Fruit fly (Drosophila melanogaster) whole organism, embryonic: Measurements from ENCODE around the gene CG6791.

ENCODE experiments used
- Aef1 ChIP-seq: fragments of 200-800 bp; sonication (Bioruptor generic); IDR thresholded peaks from 3 replicates; pipeline ENCODE4 v1.3.6; 2022; ENCODE audit warnings: missing biosample characterization, missing genetic modification characterization
- BtbVII ChIP-seq: fragments of 200-800 bp; sonication (Bioruptor generic); optimal IDR thresholded peaks from 3 replicates; lab custom pipeline; 2017; ENCODE audit warnings: missing biosample characterization, mild to moderate bottlenecking, missing genetic modification characterization
- CG10565 ChIP-seq: fragments of 200-800 bp; sonication (Bioruptor generic); optimal IDR thresholded peaks from 3 replicates; lab custom pipeline; 2016; ENCODE audit warnings: missing biosample characterization, mild to moderate bottlenecking, missing genetic modification characterization
- CG10959 ChIP-seq: fragments of 200-800 bp; sonication (Bioruptor generic); IDR thresholded peaks from 2 replicates; pipeline ENCODE4 v1.3.6; 2022; ENCODE audit warnings: missing biosample characterization, missing genetic modification characterization
- CG12391 ChIP-seq: fragments of 200-800 bp; sonication (Bioruptor generic); optimal IDR thresholded peaks from 3 replicates; lab custom pipeline; 2018; ENCODE audit warnings: missing biosample characterization, mild to moderate bottlenecking, missing genetic modification characterization, moderate library complexity
- CG13775 ChIP-seq: fragments of 200-800 bp; sonication (Bioruptor generic); optimal IDR thresholded peaks from 3 replicates; lab custom pipeline; 2017; ENCODE audit warnings: missing biosample characterization, mild to moderate bottlenecking, missing genetic modification characterization
- CG14050 ChIP-seq: fragments of 200-800 bp; sonication (Bioruptor generic); IDR thresholded peaks from 3 replicates; pipeline ENCODE4 v1.3.6; 2022; ENCODE audit warnings: missing biosample characterization, missing genetic modification characterization
- CG14965 ChIP-seq: fragments of 200-800 bp; sonication (Bioruptor generic); optimal IDR thresholded peaks from 2 replicates; lab custom pipeline; 2016; ENCODE audit warnings: missing biosample characterization, missing genetic modification characterization, borderline replicate concordance
- CG16779 ChIP-seq: fragments of 200-800 bp; sonication (Bioruptor generic); IDR thresholded peaks from 2 replicates; pipeline ENCODE4 v1.3.6; 2022; ENCODE audit warnings: missing biosample characterization, missing genetic modification characterization
- CG17385 ChIP-seq: fragments of 200-800 bp; sonication (Bioruptor generic); optimal IDR thresholded peaks from 3 replicates; lab custom pipeline; 2018; ENCODE audit warnings: missing biosample characterization, mild to moderate bottlenecking, missing genetic modification characterization
- CG17802 ChIP-seq: fragments of 200-800 bp; sonication (Bioruptor generic); optimal IDR thresholded peaks from 2 replicates; lab custom pipeline; 2018; ENCODE audit warnings: missing biosample characterization, mild to moderate bottlenecking, missing genetic modification characterization, moderate library complexity
- CG18262 ChIP-seq: fragments of 200-800 bp; optimal IDR thresholded peaks from 3 replicates; lab custom pipeline; 2019; ENCODE audit warnings: missing biosample characterization, mild to moderate bottlenecking, missing genetic modification characterization, moderate library complexity
- CG2889 ChIP-seq: fragments of 200-800 bp; sonication (Bioruptor generic); IDR thresholded peaks from 3 replicates; pipeline ENCODE4 v1.3.6; 2022; ENCODE audit warnings: missing biosample characterization, missing genetic modification characterization
- CG30403 ChIP-seq: fragments of 200-800 bp; sonication (Bioruptor generic); optimal IDR thresholded peaks from 3 replicates; lab custom pipeline; 2016; ENCODE audit warnings: missing biosample characterization, missing genetic modification characterization
- CG30431 ChIP-seq: fragments of 200-800 bp; sonication (Bioruptor generic); optimal IDR thresholded peaks from 2 replicates; lab custom pipeline; 2017; ENCODE audit warnings: missing biosample characterization, missing genetic modification characterization
- CG3847 ChIP-seq: fragments of 200-800 bp; sonication (Bioruptor generic); IDR thresholded peaks from 2 replicates; pipeline ENCODE4 v1.3.6; 2022; ENCODE audit warnings: missing biosample characterization, missing genetic modification characterization
- CG6272 ChIP-seq: fragments of 200-800 bp; sonication (Bioruptor generic); IDR thresholded peaks from 2 replicates; pipeline ENCODE4 v1.3.6; 2022; ENCODE audit warnings: missing biosample characterization, missing genetic modification characterization
- CG7839 ChIP-seq: fragments of 200-800 bp; sonication (Bioruptor generic); optimal IDR thresholded peaks from 3 replicates; lab custom pipeline; 2018; ENCODE audit warnings: missing biosample characterization, mild to moderate bottlenecking, missing genetic modification characterization, moderate library complexity
- CG7963 ChIP-seq: fragments of 200-800 bp; sonication (Bioruptor generic); IDR thresholded peaks from 3 replicates; pipeline ENCODE4 v1.3.6; 2022; ENCODE audit warnings: missing biosample characterization, missing genetic modification characterization; ENCODE audit not compliant: partially characterized antibody
- CG8281 ChIP-seq: fragments of 200-800 bp; sonication (Bioruptor generic); optimal IDR thresholded peaks from 2 replicates; lab custom pipeline; 2018; ENCODE audit warnings: missing biosample characterization, mild to moderate bottlenecking, missing genetic modification characterization, moderate library complexity
- CG9932 ChIP-seq: fragments of 200-800 bp; sonication (Bioruptor generic); IDR thresholded peaks from 2 replicates; pipeline ENCODE4 v1.3.6; 2022; ENCODE audit warnings: missing biosample characterization, missing genetic modification characterization
- Dll ChIP-seq: fragments of 200-800 bp; sonication (Bioruptor generic); IDR thresholded peaks from 4 replicates; pipeline ENCODE4 v1.3.6; 2022; ENCODE audit warnings: missing biosample characterization, missing genetic modification characterization; ENCODE audit not compliant: partially characterized antibody
- Gug ChIP-seq: fragments of 200-800 bp; sonication (Bioruptor generic); IDR thresholded peaks from 4 replicates; pipeline ENCODE4 v1.3.6; 2022; ENCODE audit warnings: missing biosample characterization, missing genetic modification characterization
- HLH54F ChIP-seq: fragments of 200-800 bp; sonication (Bioruptor generic); optimal IDR thresholded peaks from 3 replicates; lab custom pipeline; 2016; ENCODE audit warnings: missing biosample characterization, missing genetic modification characterization
- Hmr ChIP-seq: fragments of 200-800 bp; sonication (Bioruptor generic); optimal IDR thresholded peaks from 3 replicates; lab custom pipeline; 2017; ENCODE audit warnings: mild to moderate bottlenecking, missing biosample characterization, missing genetic modification reagents, missing genetic modification characterization
- Max ChIP-seq: fragments of 200-800 bp; sonication (Bioruptor generic); optimal IDR thresholded peaks from 2 replicates; lab custom pipeline; 2016; ENCODE audit warnings: missing biosample characterization, mild to moderate bottlenecking, missing genetic modification characterization
- Side ChIP-seq: fragments of 200-800 bp; sonication (Bioruptor generic); optimal IDR thresholded peaks from 2 replicates; lab custom pipeline; 2016; ENCODE audit warnings: missing biosample characterization, missing genetic modification characterization
- Sox102F ChIP-seq: fragments of 200-800 bp; sonication (Bioruptor generic); optimal IDR thresholded peaks from 2 replicates; lab custom pipeline; 2018; ENCODE audit warnings: missing biosample characterization, mild to moderate bottlenecking, missing genetic modification characterization, moderate library complexity
- TFAM ChIP-seq: fragments of 200-800 bp; sonication (Bioruptor generic); optimal IDR thresholded peaks from 2 replicates; lab custom pipeline; 2017; ENCODE audit warnings: missing biosample characterization, missing genetic modification characterization, inconsistent platforms
- abd-A ChIP-seq: fragments of 200-800 bp; sonication (Bioruptor generic); optimal IDR thresholded peaks from 3 replicates; lab custom pipeline; 2019; ENCODE audit warnings: missing biosample characterization, mild to moderate bottlenecking, missing genetic modification characterization, moderate library complexity
- amos ChIP-seq: fragments of 200-800 bp; sonication (Bioruptor generic); IDR thresholded peaks from 2 replicates; pipeline ENCODE4 v1.3.6; 2022; ENCODE audit warnings: missing biosample characterization, missing genetic modification characterization; ENCODE audit not compliant: partially characterized antibody
- aop ChIP-seq: fragments of 200-800 bp; sonication (Bioruptor generic); IDR thresholded peaks from 2 replicates; pipeline ENCODE4 v1.3.6; 2022; ENCODE audit warnings: missing biosample characterization, missing genetic modification characterization
- bbx ChIP-seq: fragments of 200-800 bp; sonication (Bioruptor generic); IDR thresholded peaks from 2 replicates; pipeline ENCODE4 v1.3.6; 2022; ENCODE audit warnings: missing biosample characterization, missing genetic modification characterization; ENCODE audit not compliant: partially characterized antibody
- bcd ChIP-seq: fragments of 200-800 bp; sonication (Bioruptor generic); optimal IDR thresholded peaks from 2 replicates; lab custom pipeline; 2017; ENCODE audit warnings: missing biosample characterization, mild to moderate bottlenecking, missing genetic modification characterization
- bsh ChIP-seq, 2 experiments: fragments of 200-800 bp; sonication (Bioruptor generic); optimal IDR thresholded peaks; 2 replicates each; lab custom pipeline; 2017 to 2018; ENCODE audit warnings: mild to moderate bottlenecking in 2 of 2, missing biosample characterization in 2 of 2, missing genetic modification characterization in 2 of 2, moderate library complexity in 1 of 2
- fd64A ChIP-seq: fragments of 200-800 bp; sonication (Bioruptor generic); optimal IDR thresholded peaks from 3 replicates; lab custom pipeline; 2018; ENCODE audit warnings: missing biosample characterization, mild to moderate bottlenecking, missing genetic modification characterization
- ham ChIP-seq: fragments of 200-800 bp; sonication (Bioruptor generic); IDR thresholded peaks from 2 replicates; pipeline ENCODE4 v1.3.6; 2022; ENCODE audit warnings: missing biosample characterization, missing genetic modification characterization
- her ChIP-seq: fragments of 200-800 bp; sonication (Bioruptor generic); optimal IDR thresholded peaks from 2 replicates; lab custom pipeline; 2016; ENCODE audit warnings: missing biosample characterization, missing genetic modification characterization
- hkb ChIP-seq, 2 experiments: fragments of 200-800 bp in 1 of 2; fragments of >200 bp in 1 of 2; sonication (Bioruptor generic) in 1 of 2; IDR thresholded peaks in 1 of 2; optimal IDR thresholded peaks in 1 of 2; 2 replicates each; pipeline versions ENCODE4 v1.3.6 to Lab custom; 2017 to 2022; ENCODE audit warnings: missing biosample characterization in 1 of 2, missing genetic modification characterization in 1 of 2
- kah ChIP-seq: fragments of 200-800 bp; sonication (Bioruptor generic); optimal IDR thresholded peaks from 2 replicates; lab custom pipeline; 2018; ENCODE audit warnings: missing biosample characterization, mild to moderate bottlenecking, missing genetic modification characterization
- lbe ChIP-seq: fragments of 200-800 bp; sonication (Bioruptor generic); optimal IDR thresholded peaks from 2 replicates; lab custom pipeline; 2016; ENCODE audit warnings: missing biosample characterization, mild to moderate bottlenecking, missing genetic modification characterization
- peb ChIP-seq: fragments of 200-800 bp; sonication (Bioruptor generic); IDR thresholded peaks from 2 replicates; pipeline ENCODE4 v1.3.6; 2022; ENCODE audit warnings: missing biosample characterization, missing genetic modification characterization
- pros ChIP-seq: fragments of 200-800 bp; sonication (Bioruptor generic); optimal IDR thresholded peaks from 3 replicates; lab custom pipeline; 2019; ENCODE audit warnings: missing biosample characterization, mild to moderate bottlenecking, missing genetic modification characterization, moderate library complexity
- scrt ChIP-seq: fragments of 200-800 bp; sonication (Bioruptor generic); optimal IDR thresholded peaks from 2 replicates; lab custom pipeline; 2018; ENCODE audit warnings: missing biosample characterization, mild to moderate bottlenecking, missing genetic modification characterization, moderate library complexity
- sna ChIP-seq: fragments of 200-800 bp; sonication (Bioruptor generic); IDR thresholded peaks from 2 replicates; pipeline ENCODE4 v1.3.6; 2022; ENCODE audit warnings: missing biosample characterization, missing genetic modification characterization; ENCODE audit not compliant: partially characterized antibody
- so ChIP-seq: fragments of 200-800 bp; sonication (Bioruptor generic); IDR thresholded peaks from 3 replicates; pipeline ENCODE4 v1.3.6; 2022; ENCODE audit warnings: missing biosample characterization, missing genetic modification characterization
- sob ChIP-seq: fragments of 200-800 bp; sonication (Bioruptor generic); IDR thresholded peaks from 2 replicates; pipeline ENCODE4 v1.3.6; 2022; ENCODE audit warnings: missing biosample characterization, missing genetic modification characterization
- twi ChIP-seq: fragments of 200-800 bp; optimal IDR thresholded peaks from 2 replicates; lab custom pipeline; 2019; ENCODE audit warnings: missing biosample characterization, mild to moderate bottlenecking, missing genetic modification characterization, moderate library complexity
- unc-4 ChIP-seq: fragments of 200-800 bp; sonication (Bioruptor generic); IDR thresholded peaks from 2 replicates; pipeline ENCODE4 v1.3.6; 2022; ENCODE audit warnings: missing biosample characterization, missing genetic modification characterization; ENCODE audit not compliant: partially characterized antibody

CG6791 gene

dm6 chr3R:11623025-11623424 lies 33.1 kb upstream of the CG6791 start, which contains the start of gene CG14711 (continued):
- TF ChIP-seq CG7963 (GFP tag; lab: Robert Waterston, UW) (peak; percentile 43; the same call in 1 of the 3 replicates), Gug (GFP tag; lab: Robert Waterston, UW) (peak; percentile 72; the same call in 3 of the 4 replicates), TFAM (GFP tag; lab: Kevin White, UChicago) (peak; percentile 16), CG30403 (GFP tag; lab: Kevin White, UChicago) (peak; percentile 93), ham (peak; percentile 46; the same call in 1 of the 2 replicates), sob (peak; percentile 85), CG18262 (tag; lab: Kevin White, UChicago) (peak; percentile 83), Hmr (GFP tag; lab: Kevin White, UChicago) (no peak), CG30431 (GFP tag; lab: Kevin White, UChicago) (peak; percentile 66), Max (peak; percentile 87), unc-4 (peak; percentile 86), kah (GFP tag; lab: Kevin White, UChicago) (peak; percentile 56), pros (peak; percentile 36), Sox102F (GFP tag; lab: Kevin White, UChicago) (no peak), CG10959 (GFP tag; lab: Robert Waterston, UW) (peak; percentile 73), CG8281 (no peak), CG2889 (GFP tag; lab: Robert Waterston, UW) (peak; percentile 78), CG7839 (tag; lab: Kevin White, UChicago) (no peak), CG3847 (peak; percentile 87), lbe (peak; percentile 76), twi (tag; lab: Kevin White, UChicago) (peak; percentile 77), CG14050 (peak; percentile 75), her (GFP tag; lab: Kevin White, UChicago) (no peak), bcd (GFP tag; lab: Kevin White, UChicago) (peak; percentile 80), abd-A (no peak), CG10565 (GFP tag; lab: Kevin White, UChicago) (peak; percentile 11), bbx (peak; percentile 73), aop (no peak), bsh (GFP tag; optimal IDR thresholded peaks at IDR 0.05; lab: Kevin White, UChicago) (peak in 1 of 2 experiments; percentile 91), hkb (optimal IDR thresholded peaks at IDR 0.05; lab: Kevin White, UChicago) (no peak), hkb (GFP tag; IDR thresholded peaks at IDR 0.05; lab: Robert Waterston, UW) (peak; percentile 89), CG17385 (GFP tag; lab: Kevin White, UChicago) (peak; percentile 77), scrt (GFP tag; lab: Kevin White, UChicago) (peak; percentile 61), CG12391 (tag; lab: Kevin White, UChicago) (peak; percentile 93), peb (GFP tag; lab: Robert Waterston, UW) (peak; percentile 78), Side (GFP tag; lab: Kevin White, UChicago) (peak; percentile 45), HLH54F (GFP tag; lab: Kevin White, UChicago) (peak; percentile 61), amos (GFP tag; lab: Robert Waterston, UW) (peak; percentile 74), sna (GFP tag; lab: Robert Waterston, UW) (peak; percentile 86; the same call in 1 of the 2 replicates), fd64A (GFP tag; lab: Kevin White, UChicago) (no peak), CG16779 (GFP tag; lab: Robert Waterston, UW) (0 out of 2 replicates have a peak, but pooled peaks have one; percentile 57), CG13775 (peak; percentile 92), CG6272 (GFP tag; lab: Robert Waterston, UW) (peak; percentile 77), CG9932 (GFP tag; lab: Robert Waterston, UW) (peak; percentile 92), Aef1 (GFP tag; lab: Robert Waterston, UW) (peak; percentile 75), Dll (GFP tag; lab: Robert Waterston, UW) (peak; percentile 93), so (GFP tag; lab: Robert Waterston, UW) (peak; percentile 88; the same call in 2 of the 3 replicates), CG17802 (tag; lab: Kevin White, UChicago) (peak; percentile 45), BtbVII (GFP tag; lab: Kevin White, UChicago) (peak; percentile 80), CG14965 (GFP tag; lab: Kevin White, UChicago) (no peak)
